Worm (Caenorhabditis elegans) whole organism, L2 larva: ENCODE data around the gene his-74.

ENCODE experiments used
- C34F6.9 ChIP-seq: fragments of 150-350 bp; optimal IDR thresholded peaks from 2 replicates; lab custom pipeline; 2014; ENCODE audit warnings: missing biosample characterization, missing genetic modification characterization
- F13H6.1 ChIP-seq: sonication (generic microtip); optimal IDR thresholded peaks from 2 replicates; lab custom pipeline; 2016; ENCODE audit warnings: missing genetic modification characterization, missing compliant biosample characterization
- R02D3.7 ChIP-seq: fragments of 150-350 bp; optimal IDR thresholded peaks from 2 replicates; lab custom pipeline; 2014; ENCODE audit warnings: missing biosample characterization, missing genetic modification characterization
- Y55F3AM.14 ChIP-seq: fragments of 200-800 bp; sonication (Bioruptor generic); optimal IDR thresholded peaks from 2 replicates; lab custom pipeline; 2018; ENCODE audit warnings: mild to moderate bottlenecking, missing genetic modification characterization, missing compliant biosample characterization
- ZK546.5 ChIP-seq: sonication (generic microtip); optimal IDR thresholded peaks from 2 replicates; lab custom pipeline; 2017; ENCODE audit warnings: missing biosample characterization, missing genetic modification characterization
- alr-1 ChIP-seq: fragments of 150-350 bp; optimal IDR thresholded peaks from 2 replicates; lab custom pipeline; 2014; ENCODE audit warnings: missing biosample characterization, missing genetic modification characterization
- aly-2 ChIP-seq: fragments of 150-350 bp; optimal IDR thresholded peaks from 2 replicates; lab custom pipeline; 2014; ENCODE audit warnings: missing biosample characterization, missing genetic modification characterization
- ama-1 ChIP-seq: fragments of 150-350 bp; optimal IDR thresholded peaks from 2 replicates; lab custom pipeline; 2018; ENCODE audit warnings: inconsistent platforms
- ceh-16 ChIP-seq: fragments of 150-350 bp; optimal IDR thresholded peaks from 2 replicates; lab custom pipeline; 2014; ENCODE audit warnings: missing biosample characterization, missing genetic modification characterization
- ceh-82 ChIP-seq: fragments of 150-350 bp; optimal IDR thresholded peaks from 2 replicates; lab custom pipeline; 2014; ENCODE audit warnings: missing biosample characterization, missing genetic modification characterization
- crh-2 ChIP-seq: sonication (generic microtip); optimal IDR thresholded peaks from 2 replicates; lab custom pipeline; 2017; ENCODE audit warnings: missing biosample characterization, missing genetic modification characterization
- egl-27 ChIP-seq: sonication (generic microtip); optimal IDR thresholded peaks from 3 replicates; lab custom pipeline; 2017; ENCODE audit warnings: missing biosample characterization, missing genetic modification reagents, missing genetic modification characterization
- elt-1 ChIP-seq: fragments of 150-350 bp; optimal IDR thresholded peaks from 2 replicates; lab custom pipeline; 2014; ENCODE audit warnings: missing biosample characterization, missing genetic modification characterization
- elt-3 ChIP-seq: sonication (generic microtip); optimal IDR thresholded peaks from 2 replicates; lab custom pipeline; 2017; ENCODE audit warnings: missing biosample characterization, missing genetic modification characterization
- fos-1 ChIP-seq: fragments of 150-350 bp; optimal IDR thresholded peaks from 2 replicates; lab custom pipeline; 2014; ENCODE audit warnings: missing biosample characterization, missing genetic modification characterization
- gmeb-1 ChIP-seq: fragments of 150-350 bp; optimal IDR thresholded peaks from 2 replicates; lab custom pipeline; 2014; ENCODE audit warnings: missing biosample characterization, missing genetic modification characterization
- lin-13 ChIP-seq: fragments of 150-350 bp; optimal IDR thresholded peaks from 2 replicates; lab custom pipeline; 2014; ENCODE audit warnings: missing biosample characterization, missing genetic modification reagents, missing genetic modification characterization
- lin-39 ChIP-seq: fragments of 150-350 bp; optimal IDR thresholded peaks from 2 replicates; lab custom pipeline; 2014; ENCODE audit warnings: missing biosample characterization, missing genetic modification reagents, missing genetic modification characterization
- lsy-2 ChIP-seq, 2 experiments: fragments of 150-350 bp in 1 of 2; sonication (generic microtip) in 1 of 2; optimal IDR thresholded peaks; 2 replicates each; lab custom pipeline; 2014 to 2017; ENCODE audit warnings: missing biosample characterization in 2 of 2, missing genetic modification characterization in 2 of 2
- mab-5 ChIP-seq: fragments of 150-350 bp; optimal IDR thresholded peaks from 2 replicates; lab custom pipeline; 2014; ENCODE audit warnings: missing biosample characterization, missing genetic modification characterization
- mbf-1 ChIP-seq: sonication (generic microtip); optimal IDR thresholded peaks from 2 replicates; lab custom pipeline; 2017; ENCODE audit warnings: missing biosample characterization, missing genetic modification characterization
- mdl-1 ChIP-seq, 2 experiments: fragments of 150-350 bp in 1 of 2; sonication (generic microtip) in 1 of 2; optimal IDR thresholded peaks; 2 replicates each; lab custom pipeline; 2017; ENCODE audit warnings: missing biosample characterization in 2 of 2, missing genetic modification characterization in 2 of 2
- nhr-10 ChIP-seq: sonication (generic microtip); optimal IDR thresholded peaks from 2 replicates; lab custom pipeline; 2017; ENCODE audit warnings: missing biosample characterization, missing genetic modification characterization
- nhr-11 ChIP-seq: fragments of 150-350 bp; optimal IDR thresholded peaks from 2 replicates; lab custom pipeline; 2014; ENCODE audit warnings: missing biosample characterization, missing genetic modification characterization
- nhr-12 ChIP-seq: fragments of 150-350 bp; optimal IDR thresholded peaks from 2 replicates; lab custom pipeline; 2014; ENCODE audit warnings: missing biosample characterization, missing genetic modification characterization
- nhr-21 ChIP-seq: fragments of 150-350 bp; optimal IDR thresholded peaks from 2 replicates; lab custom pipeline; 2014; ENCODE audit warnings: missing biosample characterization, missing genetic modification characterization
- nhr-23 ChIP-seq: fragments of 150-350 bp; optimal IDR thresholded peaks from 2 replicates; lab custom pipeline; 2014; ENCODE audit warnings: missing biosample characterization, missing genetic modification reagents, missing genetic modification characterization
- nhr-237 ChIP-seq: fragments of 150-350 bp; optimal IDR thresholded peaks from 2 replicates; lab custom pipeline; 2014; ENCODE audit warnings: missing biosample characterization, missing genetic modification characterization
- nhr-25 ChIP-seq: fragments of 150-350 bp; sonication (generic microtip); optimal IDR thresholded peaks from 3 replicates; lab custom pipeline; 2014; ENCODE audit warnings: missing biosample characterization, missing genetic modification characterization
- nhr-6 ChIP-seq: fragments of 150-350 bp; optimal IDR thresholded peaks from 2 replicates; lab custom pipeline; 2014; ENCODE audit warnings: missing biosample characterization, missing genetic modification characterization
- nhr-77 ChIP-seq: fragments of 150-350 bp; optimal IDR thresholded peaks from 2 replicates; lab custom pipeline; 2014; ENCODE audit warnings: missing biosample characterization, missing genetic modification characterization
- peb-1 ChIP-seq: fragments of 150-350 bp; optimal IDR thresholded peaks from 2 replicates; lab custom pipeline; 2014; ENCODE audit warnings: missing biosample characterization, missing genetic modification characterization
- sem-4 ChIP-seq: fragments of 150-350 bp; optimal IDR thresholded peaks from 2 replicates; lab custom pipeline; 2014; ENCODE audit warnings: missing biosample characterization, missing genetic modification reagents, missing genetic modification characterization
- skn-1 ChIP-seq: sonication (generic microtip); optimal IDR thresholded peaks from 2 replicates; lab custom pipeline; 2017; ENCODE audit warnings: missing biosample characterization, missing genetic modification characterization
- sma-3 ChIP-seq: sonication (generic microtip); optimal IDR thresholded peaks from 2 replicates; lab custom pipeline; 2016; ENCODE audit warnings: missing genetic modification reagents, missing genetic modification characterization, missing compliant biosample characterization
- sma-9 ChIP-seq, 2 experiments: fragments of 150-350 bp in 1 of 2; sonication (generic microtip) in 1 of 2; optimal IDR thresholded peaks; 2 replicates each; lab custom pipeline; 2014 to 2016; ENCODE audit warnings: missing genetic modification characterization in 2 of 2, mild to moderate bottlenecking in 1 of 2, missing biosample characterization in 1 of 2, missing compliant biosample characterization in 1 of 2, missing genetic modification reagents in 1 of 2, moderate library complexity in 1 of 2
- snpc-4 ChIP-seq: fragments of 150-350 bp; optimal IDR thresholded peaks from 2 replicates; lab custom pipeline; 2014; ENCODE audit warnings: missing biosample characterization, missing genetic modification characterization
- unc-55 ChIP-seq: fragments of 150-350 bp; sonication (generic microtip); optimal IDR thresholded peaks from 3 replicates; lab custom pipeline; 2014; ENCODE audit warnings: missing biosample characterization, missing genetic modification reagents, missing genetic modification characterization
- unc-62 ChIP-seq: fragments of 150-350 bp; optimal IDR thresholded peaks from 2 replicates; lab custom pipeline; 2014; ENCODE audit warnings: missing biosample characterization, missing genetic modification reagents, missing genetic modification characterization
- zag-1 ChIP-seq: fragments of 150-350 bp; optimal IDR thresholded peaks from 2 replicates; lab custom pipeline; 2014; ENCODE audit warnings: missing biosample characterization, missing genetic modification characterization
- ztf-11 ChIP-seq: sonication (generic microtip); optimal IDR thresholded peaks from 2 replicates; lab custom pipeline; 2017; ENCODE audit warnings: missing biosample characterization, missing genetic modification characterization
- ztf-4 ChIP-seq: fragments of 150-350 bp; optimal IDR thresholded peaks from 2 replicates; lab custom pipeline; 2014; ENCODE audit warnings: missing biosample characterization, missing genetic modification characterization

his-74 gene

DNA sequence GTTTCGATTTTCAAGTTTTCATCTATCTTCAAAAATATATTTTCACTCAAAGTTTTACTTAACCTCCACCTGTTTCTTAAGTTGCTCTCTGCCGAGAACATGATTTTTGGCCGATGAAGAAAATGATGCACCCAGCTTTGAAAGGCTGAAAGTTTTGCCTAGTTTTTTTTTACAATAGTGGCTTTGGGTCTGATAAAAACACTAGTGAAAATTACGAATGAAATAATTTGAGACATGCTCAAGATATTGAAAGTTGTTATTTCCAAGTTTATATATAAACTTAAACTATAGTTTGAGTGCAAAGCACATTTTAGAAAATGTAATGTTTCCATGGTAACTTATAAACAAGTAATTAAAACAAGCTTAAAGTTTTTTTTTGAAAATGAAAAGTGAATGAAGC is 10.9 kb downstream of the his-74 start, which contains the start of gene gpa-9:
Gene gpa-9 (minus strand): TSS at position 101 of the 400 bp plus-strand sequence.
- TF ChIP-seq peb-1 (tag; lab: Kevin White, UChicago), result no peak
- no peak for TF ChIP-seq nhr-23 (tag; lab: Kevin White, UChicago)
- TF ChIP-seq ceh-82 (tag; lab: Kevin White, UChicago), result no peak
- no peak for TF ChIP-seq skn-1
- no peak for TF ChIP-seq nhr-11
- TF ChIP-seq crh-2 (tag; lab: Kevin White, UChicago), result no peak
- no peak for TF ChIP-seq mab-5 (tag; lab: Kevin White, UChicago)
- TF ChIP-seq mbf-1, result no peak
- no peak for TF ChIP-seq ZK546.5 (tag; lab: Kevin White, UChicago)
- no peak for TF ChIP-seq nhr-237 (tag; lab: Kevin White, UChicago)
- no peak for TF ChIP-seq unc-62 (GFP tag; lab: Kevin White, UChicago)
- no peak for TF ChIP-seq Y55F3AM.14 (GFP tag; lab: Kevin White, UChicago)
- TF ChIP-seq lin-39, result no peak
- TF ChIP-seq, all 48 proteins: peak for 0

DNA sequence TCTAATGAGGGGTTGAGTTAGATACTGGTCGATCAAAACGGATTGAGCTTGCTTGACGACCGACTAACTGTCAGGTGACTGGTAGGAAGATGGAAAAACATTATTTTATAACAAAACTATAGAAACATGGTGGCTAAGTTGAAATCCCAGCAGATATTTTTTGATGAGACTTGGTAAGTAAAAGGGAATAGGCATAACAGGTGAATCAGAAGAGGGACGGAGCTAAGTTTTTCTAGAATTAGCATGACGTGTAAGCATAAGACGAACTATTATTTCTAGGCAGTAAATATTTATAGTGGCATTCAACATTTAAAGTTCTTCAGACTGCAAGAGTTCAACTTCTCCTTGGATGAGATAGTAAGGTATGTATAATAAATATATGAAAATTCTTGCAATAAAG is 15.6 kb downstream of the his-74 start, which contains the start of gene F56H9.8:
Gene F56H9.8 (plus strand): TSS at position 301 of the 400 bp plus-strand sequence.
- no peak for TF ChIP-seq nhr-21 (tag; lab: Kevin White, UChicago)
- no peak for TF ChIP-seq crh-2 (tag; lab: Kevin White, UChicago)
- TF ChIP-seq mdl-1 (tag; optimal IDR thresholded peaks at IDR 0.05; lab: Kevin White, UChicago), result no peak
- TF ChIP-seq nhr-23 (tag; lab: Kevin White, UChicago), result no peak
- TF ChIP-seq ceh-16 (tag; lab: Kevin White, UChicago), result no peak

DNA sequence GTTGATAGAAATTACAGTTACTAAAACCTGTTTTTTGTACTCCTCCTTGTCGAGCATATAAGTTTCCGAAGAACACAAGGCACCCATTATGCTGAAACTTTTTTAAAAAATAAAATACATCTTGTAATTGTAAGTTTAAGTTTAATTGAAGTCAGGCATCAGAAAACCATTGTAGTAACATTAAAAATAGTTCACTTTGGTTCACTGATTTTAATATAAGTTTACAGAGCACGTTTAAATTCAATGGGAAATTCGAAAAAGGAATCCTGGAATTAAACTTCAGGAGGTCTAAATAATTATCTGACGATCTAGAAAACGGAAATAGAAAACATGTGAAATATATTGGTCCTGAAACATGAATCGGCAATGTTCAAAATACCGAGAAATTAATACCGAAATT is 19.7 kb downstream of the his-74 start, which contains the start of gene gpa-8:
Gene gpa-8 (minus strand): TSS at position 101 of the 400 bp plus-strand sequence.
- TF ChIP-seq mbf-1 (no peak), lin-39 (no peak), alr-1 (tag; lab: Kevin White, UChicago) (no peak), mab-5 (tag; lab: Kevin White, UChicago) (no peak), nhr-10 (tag; lab: Kevin White, UChicago) (no peak), zag-1 (tag; lab: Kevin White, UChicago) (no peak)

DNA sequence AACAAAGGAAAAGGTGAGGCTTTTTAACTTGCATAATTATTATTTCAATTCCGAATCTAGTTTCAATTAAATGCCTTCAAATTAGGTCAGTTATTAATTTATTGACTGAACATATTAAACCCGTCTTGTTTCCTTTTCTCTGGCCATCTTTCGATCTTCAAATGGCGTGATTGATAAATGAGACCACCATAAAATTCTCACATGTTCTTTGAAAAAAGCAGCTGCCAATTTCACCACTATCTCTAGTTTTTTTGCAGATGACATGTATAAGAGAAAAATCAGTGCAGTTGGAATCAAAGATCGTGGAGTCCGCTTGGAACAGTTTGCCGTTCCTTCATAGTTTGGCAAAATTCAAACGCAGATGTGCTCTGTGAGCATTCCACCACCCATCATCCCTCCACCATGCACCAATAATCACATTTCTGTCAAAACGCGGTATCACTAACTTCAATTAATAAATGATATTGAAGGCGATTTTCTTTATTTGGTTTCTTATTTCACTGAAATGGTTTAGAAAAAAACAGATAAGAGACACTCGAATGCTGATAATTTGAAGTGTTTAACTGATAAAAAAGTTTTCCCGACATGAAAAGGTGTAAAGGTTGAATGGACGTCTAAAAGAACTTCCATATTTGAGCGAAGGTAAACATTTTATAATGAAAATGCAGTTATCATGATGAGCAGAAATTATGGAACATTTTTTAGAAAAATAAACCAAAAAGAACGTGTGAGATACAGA is 22.2 kb downstream of the his-74 start:
- TF ChIP-seq zag-1 (tag; lab: Kevin White, UChicago) (no peak), mdl-1 (tag; optimal IDR thresholded peaks at IDR 0.05; lab: Kevin White, UChicago) (no peak), nhr-25 (tag; lab: Kevin White, UChicago) (no peak), ama-1 (no peak), aly-2 (no peak), ZK546.5 (tag; lab: Kevin White, UChicago) (no peak), sma-3 (no peak), nhr-12 (tag; lab: Kevin White, UChicago) (no peak), nhr-21 (tag; lab: Kevin White, UChicago) (no peak), ceh-16 (tag; lab: Kevin White, UChicago) (no peak), peb-1 (tag; lab: Kevin White, UChicago) (no peak), ceh-82 (tag; lab: Kevin White, UChicago) (no peak), nhr-6 (tag; lab: Kevin White, UChicago) (no peak), nhr-23 (tag; lab: Kevin White, UChicago) (no peak), sem-4 (tag; lab: Kevin White, UChicago) (peak; percentile 1), F13H6.1 (tag; lab: Kevin White, UChicago) (no peak), mbf-1 (no peak), snpc-4 (tag; lab: Kevin White, UChicago) (no peak), R02D3.7 (tag; lab: Kevin White, UChicago) (no peak), fos-1 (peak; percentile 51), skn-1 (no peak), nhr-77 (no peak), mab-5 (tag; lab: Kevin White, UChicago) (no peak), lin-13 (no peak), ztf-4 (tag; lab: Kevin White, UChicago) (no peak), nhr-237 (tag; lab: Kevin White, UChicago) (no peak), C34F6.9 (no peak), crh-2 (tag; lab: Kevin White, UChicago) (peak; percentile 42), egl-27 (peak; percentile 37), sma-9 (GFP tag; optimal IDR thresholded peaks at IDR 0.05; lab: Kevin White, UChicago) (peak; percentile 67), sma-9 (tag; optimal IDR thresholded peaks at IDR 0.05; lab: Kevin White, UChicago) (no peak), nhr-11 (no peak), lsy-2 (tag; optimal IDR thresholded peaks at IDR 0.05; lab: Kevin White, UChicago) (no peak), Y55F3AM.14 (GFP tag; lab: Kevin White, UChicago) (no peak), gmeb-1 (peak; percentile 34), elt-1 (tag; lab: Kevin White, UChicago) (no peak), ztf-11 (no peak), lin-39 (no peak), elt-3 (tag; lab: Kevin White, UChicago) (no peak), unc-55 (GFP tag; lab: Kevin White, UChicago) (no peak), unc-62 (GFP tag; lab: Kevin White, UChicago) (no peak)
